Fruit fly (Drosophila melanogaster): ENCODE data around the gene Lectin-galC1.
A peak's percentile ranks its signal among the peaks of the same experiment; 100 is the strongest.

Gene Lectin-galC1

dm6 chr2L:19377129-19378083 is 39.8 kb upstream of the Lectin-galC1 start (continued):
- TF ChIP-seq CG12391 (tag; optimal IDR thresholded peaks at IDR 0.05), result peak; percentile 66
- TF ChIP-seq Nf-YB (GFP tag; optimal IDR thresholded peaks at IDR 0.05), result peak; percentile 25
- no peak for TF ChIP-seq Sin3A (optimal IDR thresholded peaks at IDR 0.05)
- TF ChIP-seq CG10321 (GFP tag; IDR thresholded peaks at IDR 0.05), result no peak
- peak; percentile 59 for TF ChIP-seq CG8388 (GFP tag; optimal IDR thresholded peaks at IDR 0.05)
- TF ChIP-seq aop (GFP tag; IDR thresholded peaks at IDR 0.05), result no peak
- TF ChIP-seq MTF-1 (GFP tag; optimal IDR thresholded peaks at IDR 0.05; ENCODE audit: borderline replicate concordance), result no peak
- TF ChIP-seq twi (tag; optimal IDR thresholded peaks at IDR 0.05), result peak; percentile 27
- peak; percentile 31; the same call in 1 of the 2 replicates for TF ChIP-seq onecut (GFP tag; IDR thresholded peaks at IDR 0.05)
- TF ChIP-seq nau (GFP tag; optimal IDR thresholded peaks at IDR 0.05), result no peak
- no peak for TF ChIP-seq CG13123 (GFP tag; optimal IDR thresholded peaks at IDR 0.05)
- TF ChIP-seq fd64A (GFP tag; optimal IDR thresholded peaks at IDR 0.05), result no peak
- TF ChIP-seq B-H2 (GFP tag; optimal IDR thresholded peaks at IDR 0.05), result no peak
- peak; percentile 30; the same call in 1 of the 2 replicates for TF ChIP-seq slbo (GFP tag; IDR thresholded peaks at IDR 0.05)
- TF ChIP-seq CG15514 (GFP tag; optimal IDR thresholded peaks at IDR 0.05), result no peak
- TF ChIP-seq ato (GFP tag; IDR thresholded peaks at IDR 0.05; ENCODE audit: partially characterized antibody), result no peak
- TF ChIP-seq gsb-n (tag; optimal IDR thresholded peaks at IDR 0.05), result peak; percentile 55
- peak; percentile 36 for TF ChIP-seq CG12219 (GFP tag; optimal IDR thresholded peaks at IDR 0.05)
- no peak for TF ChIP-seq CG4617 (GFP tag; optimal IDR thresholded peaks at IDR 0.05; ENCODE audit: borderline replicate concordance)
- TF ChIP-seq Adf1 (GFP tag; IDR thresholded peaks at IDR 0.05), result no peak
- peak; percentile 57 for TF ChIP-seq Blimp-1 (GFP tag; optimal IDR thresholded peaks at IDR 0.05)
- TF ChIP-seq CG34224 (GFP tag; IDR thresholded peaks at IDR 0.05; ENCODE audit: partially characterized antibody), result no peak
- peak; percentile 49 for TF ChIP-seq trem (tag; optimal IDR thresholded peaks at IDR 0.05)
- TF ChIP-seq CG3407 (GFP tag; optimal IDR thresholded peaks at IDR 0.05), result peak; percentile 16
- no peak for TF ChIP-seq gro (GFP tag; optimal IDR thresholded peaks at IDR 0.05)
- no peak for TF ChIP-seq sd (tag; optimal IDR thresholded peaks at IDR 0.05)
- no peak for TF ChIP-seq Six4 (GFP tag; optimal IDR thresholded peaks at IDR 0.05)
- no peak for TF ChIP-seq CG30020 (tag; optimal IDR thresholded peaks at IDR 0.05)
- TF ChIP-seq CG17568 (GFP tag; optimal IDR thresholded peaks at IDR 0.05), result no peak
- no peak for TF ChIP-seq nom (GFP tag; optimal IDR thresholded peaks at IDR 0.05)
- TF ChIP-seq bsh (GFP tag; optimal IDR thresholded peaks at IDR 0.05), result peak in 1 of 2 experiments; percentile 69
- TF ChIP-seq mam (GFP tag; optimal IDR thresholded peaks at IDR 0.05), result peak; percentile 5
- TF ChIP-seq sens (GFP tag), result peak; percentile 90
- TF ChIP-seq CG7556 (GFP tag; optimal IDR thresholded peaks at IDR 0.05), result peak; percentile 70
- peak; percentile 46; the same call in 1 of the 3 replicates for TF ChIP-seq Mrtf (GFP tag; IDR thresholded peaks at IDR 0.05)
- TF ChIP-seq eve (GFP tag; optimal IDR thresholded peaks at IDR 0.05), result peak in 1 of 2 experiments; percentile 1
- no peak for TF ChIP-seq CG1024 (GFP tag; IDR thresholded peaks at IDR 0.05)
- peak; percentile 22 for TF ChIP-seq CG18764 (GFP tag; optimal IDR thresholded peaks at IDR 0.05)
- peak; percentile 56 for TF ChIP-seq CG4424 (GFP tag; optimal IDR thresholded peaks at IDR 0.05)
- TF ChIP-seq CG2678 (tag; optimal IDR thresholded peaks at IDR 0.05), result peak; percentile 69
- TF ChIP-seq jing (GFP tag; optimal IDR thresholded peaks at IDR 0.05), result no peak
- TF ChIP-seq gsb (GFP tag; IDR thresholded peaks at IDR 0.05), result no peak
- TF ChIP-seq CG15696 (tag; optimal IDR thresholded peaks at IDR 0.05), result peak; percentile 75
- no peak for TF ChIP-seq CG3281 (GFP tag; optimal IDR thresholded peaks at IDR 0.05)
- no peak for TF ChIP-seq CG3995 (GFP tag; optimal IDR thresholded peaks at IDR 0.05)
- no peak for TF ChIP-seq grn (GFP tag; optimal IDR thresholded peaks at IDR 0.05)
- peak; percentile 70 for TF ChIP-seq vvl (GFP tag; IDR thresholded peaks at IDR 0.05)
- TF ChIP-seq bab2 (GFP tag; optimal IDR thresholded peaks at IDR 0.05), result no peak

Data from whole organism, embryonic.